Fruit fly (Drosophila melanogaster) whole organism, embryonic: ENCODE data around the gene aqz.
A peak's percentile ranks its signal among the peaks of the same experiment; 100 is the strongest.

Experiments
- Ada2b ChIP-seq: fragments of 200-800 bp; sonication (Bioruptor generic); IDR thresholded peaks from 2 replicates; pipeline ENCODE4 v1.3.6; 2022; ENCODE audit warnings: missing biosample characterization, missing genetic modification characterization
- B-H1 ChIP-seq: fragments of 200-800 bp; sonication (Bioruptor generic); IDR thresholded peaks from 3 replicates; pipeline ENCODE4 v1.3.6; 2022; ENCODE audit warnings: missing biosample characterization, missing genetic modification characterization
- CG10543 ChIP-seq: fragments of 200-800 bp; sonication (Bioruptor generic); optimal IDR thresholded peaks from 3 replicates; lab custom pipeline; 2017; ENCODE audit warnings: missing biosample characterization, mild to moderate bottlenecking, missing genetic modification characterization, moderate library complexity
- CG11504 ChIP-seq: fragments of 200-800 bp; sonication (Bioruptor generic); optimal IDR thresholded peaks from 3 replicates; lab custom pipeline; 2019; ENCODE audit warnings: missing biosample characterization, mild to moderate bottlenecking, missing genetic modification characterization, moderate library complexity
- CG13894 ChIP-seq: fragments of 200-800 bp; sonication (Bioruptor generic); optimal IDR thresholded peaks from 3 replicates; lab custom pipeline; 2018; ENCODE audit warnings: missing biosample characterization, mild to moderate bottlenecking, missing genetic modification characterization, moderate library complexity
- CG15514 ChIP-seq: fragments of 200-800 bp; sonication (Bioruptor generic); optimal IDR thresholded peaks from 3 replicates; lab custom pipeline; 2017; ENCODE audit warnings: missing biosample characterization, missing genetic modification characterization, mild to moderate bottlenecking, moderate library complexity, missing genetic modification reagents
- CG2199 ChIP-seq: fragments of 200-800 bp; sonication (Bioruptor generic); IDR thresholded peaks from 3 replicates; pipeline ENCODE4 v1.3.6; 2022; ENCODE audit warnings: missing biosample characterization, missing genetic modification characterization
- CG2678 ChIP-seq: fragments of 200-800 bp; sonication (Bioruptor generic); optimal IDR thresholded peaks from 3 replicates; lab custom pipeline; 2019; ENCODE audit warnings: missing biosample characterization, mild to moderate bottlenecking, missing genetic modification characterization, moderate library complexity
- CG30403 ChIP-seq: fragments of 200-800 bp; sonication (Bioruptor generic); optimal IDR thresholded peaks from 3 replicates; lab custom pipeline; 2016; ENCODE audit warnings: missing biosample characterization, missing genetic modification characterization
- CG33557 ChIP-seq: fragments of 200-800 bp; sonication (Bioruptor generic); optimal IDR thresholded peaks from 2 replicates; lab custom pipeline; 2019; ENCODE audit warnings: missing biosample characterization, mild to moderate bottlenecking, missing genetic modification characterization, moderate library complexity
- CG34376 ChIP-seq: fragments of 200-800 bp; sonication (Bioruptor generic); optimal IDR thresholded peaks from 2 replicates; lab custom pipeline; 2018; ENCODE audit warnings: missing biosample characterization, mild to moderate bottlenecking, missing genetic modification characterization
- CG4282 ChIP-seq: fragments of 200-800 bp; sonication (Bioruptor generic); optimal IDR thresholded peaks from 2 replicates; lab custom pipeline; 2016; ENCODE audit warnings: missing biosample characterization, missing genetic modification characterization
- CG5180 ChIP-seq: fragments of 200-800 bp; sonication (Bioruptor generic); optimal IDR thresholded peaks from 3 replicates; lab custom pipeline; 2017; ENCODE audit warnings: missing biosample characterization, missing genetic modification characterization, mild to moderate bottlenecking, moderate library complexity, missing genetic modification reagents
- CG5245 ChIP-seq: fragments of 200-800 bp; sonication (Bioruptor generic); optimal IDR thresholded peaks from 3 replicates; lab custom pipeline; 2016; ENCODE audit warnings: missing biosample characterization, missing genetic modification characterization
- CG6813 ChIP-seq: fragments of 200-800 bp; sonication (Bioruptor generic); optimal IDR thresholded peaks from 2 replicates; lab custom pipeline; 2017; ENCODE audit warnings: missing biosample characterization, missing genetic modification characterization, mild to moderate bottlenecking, moderate library complexity, missing genetic modification reagents
- CG7987 ChIP-seq: fragments of 200-800 bp; sonication (Bioruptor generic); optimal IDR thresholded peaks from 2 replicates; lab custom pipeline; 2018; ENCODE audit warnings: missing biosample characterization, mild to moderate bottlenecking, missing genetic modification characterization, moderate library complexity
- Dek ChIP-seq: fragments of 200-800 bp; sonication (Bioruptor generic); optimal IDR thresholded peaks from 3 replicates; lab custom pipeline; 2019; ENCODE audit warnings: missing biosample characterization, mild to moderate bottlenecking, missing genetic modification characterization, moderate library complexity
- Dp ChIP-seq: fragments of 200-800 bp; sonication (Bioruptor generic); optimal IDR thresholded peaks from 2 replicates; lab custom pipeline; 2018; ENCODE audit warnings: missing biosample characterization, mild to moderate bottlenecking, missing genetic modification characterization, moderate library complexity
- Fer2 ChIP-seq: fragments of 200-800 bp; sonication (Bioruptor generic); optimal IDR thresholded peaks from 2 replicates; lab custom pipeline; 2018; ENCODE audit warnings: missing biosample characterization, mild to moderate bottlenecking, missing genetic modification characterization, moderate library complexity
- Med ChIP-seq: fragments of 200-800 bp; sonication (Bioruptor generic); peaks from one replicate; lab custom pipeline; 2016; ENCODE audit warnings: missing biosample characterization, missing genetic modification characterization, mild to moderate bottlenecking, inconsistent platforms, moderate library complexity
- Mes4 ChIP-seq: fragments of 200-800 bp; sonication (Bioruptor generic); optimal IDR thresholded peaks from 2 replicates; lab custom pipeline; 2016; ENCODE audit warnings: missing biosample characterization, missing genetic modification characterization
- PHDP ChIP-seq: fragments of 200-800 bp; sonication (Bioruptor generic); optimal IDR thresholded peaks from 3 replicates; lab custom pipeline; 2018; ENCODE audit warnings: missing biosample characterization, mild to moderate bottlenecking, missing genetic modification characterization, moderate library complexity
- Ravus ChIP-seq: fragments of 200-800 bp; sonication (Bioruptor generic); IDR thresholded peaks from 2 replicates; pipeline ENCODE4 v1.3.6; 2022; ENCODE audit warnings: missing biosample characterization, missing genetic modification characterization
- Rx ChIP-seq: fragments of 200-800 bp; sonication (Bioruptor generic); IDR thresholded peaks from 2 replicates; pipeline ENCODE4 v1.3.6; 2022; ENCODE audit warnings: missing biosample characterization, missing genetic modification characterization
- Side ChIP-seq: fragments of 200-800 bp; sonication (Bioruptor generic); optimal IDR thresholded peaks from 2 replicates; lab custom pipeline; 2016; ENCODE audit warnings: missing biosample characterization, missing genetic modification characterization
- Sox102F ChIP-seq: fragments of 200-800 bp; sonication (Bioruptor generic); optimal IDR thresholded peaks from 2 replicates; lab custom pipeline; 2018; ENCODE audit warnings: missing biosample characterization, mild to moderate bottlenecking, missing genetic modification characterization, moderate library complexity
- Usf ChIP-seq: fragments of 200-800 bp; sonication (Bioruptor generic); optimal IDR thresholded peaks from 2 replicates; lab custom pipeline; 2017; ENCODE audit warnings: missing genotype, missing biosample characterization, missing genetic modification characterization
- Xrp1 ChIP-seq: fragments of 200-800 bp; sonication (Bioruptor generic); IDR thresholded peaks from 2 replicates; pipeline ENCODE4 v1.3.6; 2022; ENCODE audit warnings: missing biosample characterization, missing genetic modification characterization
- ac ChIP-seq: fragments of 200-800 bp; sonication (Bioruptor generic); optimal IDR thresholded peaks from 3 replicates; lab custom pipeline; 2017; ENCODE audit warnings: missing biosample characterization, mild to moderate bottlenecking, missing genetic modification characterization
- ap ChIP-seq: fragments of 200-800 bp; sonication (Bioruptor generic); IDR thresholded peaks from 2 replicates; pipeline ENCODE4 v1.3.6; 2022; ENCODE audit warnings: missing biosample characterization, missing genetic modification characterization
- bcd ChIP-seq: fragments of 200-800 bp; sonication (Bioruptor generic); optimal IDR thresholded peaks from 2 replicates; lab custom pipeline; 2017; ENCODE audit warnings: missing biosample characterization, mild to moderate bottlenecking, missing genetic modification characterization
- bowl ChIP-seq: fragments of 200-800 bp; sonication (Bioruptor generic); IDR thresholded peaks from 2 replicates; pipeline ENCODE4 v1.3.6; 2022; ENCODE audit warnings: missing biosample characterization, missing genetic modification characterization
- caup ChIP-seq: fragments of 200-800 bp; sonication (Bioruptor generic); optimal IDR thresholded peaks from 3 replicates; lab custom pipeline; 2017; ENCODE audit warnings: missing biosample characterization, mild to moderate bottlenecking, missing genetic modification characterization, moderate library complexity; ENCODE audit not compliant: severe bottlenecking
- chn ChIP-seq: fragments of 200-800 bp; sonication (Bioruptor generic); optimal IDR thresholded peaks from 2 replicates; lab custom pipeline; 2016; ENCODE audit warnings: missing biosample characterization, missing genetic modification characterization
- dm ChIP-seq: fragments of 200-800 bp; sonication (Bioruptor generic); optimal IDR thresholded peaks from 3 replicates; lab custom pipeline; 2016; ENCODE audit warnings: missing biosample characterization, missing genetic modification characterization
- eve ChIP-seq, 2 experiments: fragments of >200 bp; optimal IDR thresholded peaks; 2 replicates each; lab custom pipeline; 2017; ENCODE audit warnings: missing biosample characterization in 2 of 2, missing genetic modification characterization in 2 of 2
- gro ChIP-seq: fragments of 200-800 bp; sonication (Bioruptor generic); optimal IDR thresholded peaks from 2 replicates; lab custom pipeline; 2016; ENCODE audit warnings: missing biosample characterization, missing genetic modification characterization
- hth ChIP-seq: fragments of >200 bp; optimal IDR thresholded peaks from 2 replicates; lab custom pipeline; 2017; ENCODE audit warnings: inconsistent platforms
- insv ChIP-seq, 2 experiments: fragments of 200-800 bp; sonication (Bioruptor generic); optimal IDR thresholded peaks; 3 replicates each; lab custom pipeline; 2016 to 2018; ENCODE audit warnings: missing biosample characterization in 2 of 2, missing genetic modification characterization in 2 of 2
- pnt ChIP-seq: fragments of 200-800 bp; sonication (Bioruptor generic); optimal IDR thresholded peaks from 3 replicates; lab custom pipeline; 2016; ENCODE audit warnings: missing biosample characterization, missing genetic modification characterization
- prd ChIP-seq, 3 experiments: fragments of >200 bp in 2 of 3; fragments of 200-800 bp in 1 of 3; sonication (Bioruptor generic) in 1 of 3; optimal IDR thresholded peaks in 2 of 3; IDR thresholded peaks in 1 of 3; 2 replicates in 2 of 3; 3 replicates in 1 of 3; pipeline versions ENCODE4 v1.3.6 to Lab custom; 2017 to 2022; ENCODE audit warnings: missing biosample characterization in 1 of 3, missing genetic modification characterization in 1 of 3
- pzg ChIP-seq: fragments of 200-800 bp; sonication (Bioruptor generic); optimal IDR thresholded peaks from 3 replicates; lab custom pipeline; 2018; ENCODE audit warnings: missing biosample characterization, mild to moderate bottlenecking, missing genetic modification characterization, moderate library complexity
- row ChIP-seq: fragments of 200-800 bp; sonication (Bioruptor generic); IDR thresholded peaks from 3 replicates; pipeline ENCODE4 v1.3.6; 2022; ENCODE audit warnings: missing biosample characterization, missing genetic modification characterization
- sim ChIP-seq: fragments of 200-800 bp; sonication (Bioruptor generic); IDR thresholded peaks from 2 replicates; pipeline ENCODE4 v1.3.6; 2022; ENCODE audit warnings: missing biosample characterization, missing genetic modification characterization
- sug ChIP-seq: fragments of 200-800 bp; optimal IDR thresholded peaks from 2 replicates; lab custom pipeline; 2019; ENCODE audit warnings: missing biosample characterization, mild to moderate bottlenecking, missing genetic modification characterization, moderate library complexity
- twi ChIP-seq: fragments of 200-800 bp; optimal IDR thresholded peaks from 2 replicates; lab custom pipeline; 2019; ENCODE audit warnings: missing biosample characterization, mild to moderate bottlenecking, missing genetic modification characterization, moderate library complexity
- usp ChIP-seq: fragments of >200 bp; optimal IDR thresholded peaks from 2 replicates; lab custom pipeline; 2017; ENCODE audit warnings: missing biosample characterization, missing genetic modification characterization

Gene aqz

dm6 chr3R:8814029-8814647 lies 6.3 kb downstream of the aqz start (continued):
- no peak for TF ChIP-seq Sox102F (GFP tag; lab: Kevin White, UChicago)
- TF ChIP-seq caup (GFP tag; lab: Kevin White, UChicago), result peak; percentile 12
- no peak for TF ChIP-seq Dek (tag; lab: Kevin White, UChicago)
- no peak for TF ChIP-seq Ada2b (GFP tag; lab: Robert Waterston, UW)
- no peak for TF ChIP-seq CG5245
- TF ChIP-seq usp (GFP tag; lab: Kevin White, UChicago), result no peak
- TF ChIP-seq chn (GFP tag; lab: Kevin White, UChicago), result no peak
- no peak for TF ChIP-seq dm (GFP tag; lab: Kevin White, UChicago)
- peak; percentile 30 for TF ChIP-seq CG7987 (GFP tag; lab: Kevin White, UChicago)
- TF ChIP-seq bcd, result no peak
- TF ChIP-seq Usf (GFP tag; lab: Kevin White, UChicago), result no peak

dm6 chr3R:8813164-8813629 lies 7.3 kb downstream of the aqz start, which contains the start of gene CG9837:
CG9837 (minus strand) TSS chr3R:8813579.
- TF ChIP-seq B-H1 (GFP tag; lab: Robert Waterston, UW) (0 out of 3 replicates have a peak, but pooled peaks have one; percentile 3), CG4282 (no peak), bowl (GFP tag; lab: Robert Waterston, UW) (no peak), CG13894 (peak; percentile 46), sim (GFP tag; lab: Robert Waterston, UW) (no peak), CG30403 (no peak), Dp (no peak), CG15514 (GFP tag; lab: Kevin White, UChicago) (peak; percentile 3), caup (GFP tag; lab: Kevin White, UChicago) (no peak), Ravus (GFP tag; lab: Robert Waterston, UW) (no peak), insv (GFP tag; optimal IDR thresholded peaks at IDR 0.05; lab: Kevin White, UChicago) (no peak), pnt (GFP tag; lab: Kevin White, UChicago) (no peak), Med (GFP tag; lab: Kevin White, UChicago) (peak; percentile 34), gro (GFP tag; lab: Kevin White, UChicago) (peak; percentile 9), CG10543 (peak; percentile 8), chn (GFP tag; lab: Kevin White, UChicago) (no peak), CG2678 (peak; percentile 55), CG34376 (GFP tag; lab: Kevin White, UChicago) (peak; percentile 30), ac (no peak), Fer2 (tag; lab: Kevin White, UChicago) (peak; percentile 18), hth (no peak), prd (optimal IDR thresholded peaks at IDR 0.05; lab: Kevin White, UChicago) (no peak), prd (GFP tag; IDR thresholded peaks at IDR 0.05; lab: Robert Waterston, UW) (no peak), twi (tag; lab: Kevin White, UChicago) (peak; percentile 15), Side (GFP tag; lab: Kevin White, UChicago) (peak; percentile 8), ap (GFP tag; lab: Robert Waterston, UW) (no peak), Mes4 (GFP tag; lab: Kevin White, UChicago) (no peak), sug (tag; lab: Kevin White, UChicago) (peak; percentile 8)
- TF ChIP-seq, all 482 proteins: peak for 12

DNA sequence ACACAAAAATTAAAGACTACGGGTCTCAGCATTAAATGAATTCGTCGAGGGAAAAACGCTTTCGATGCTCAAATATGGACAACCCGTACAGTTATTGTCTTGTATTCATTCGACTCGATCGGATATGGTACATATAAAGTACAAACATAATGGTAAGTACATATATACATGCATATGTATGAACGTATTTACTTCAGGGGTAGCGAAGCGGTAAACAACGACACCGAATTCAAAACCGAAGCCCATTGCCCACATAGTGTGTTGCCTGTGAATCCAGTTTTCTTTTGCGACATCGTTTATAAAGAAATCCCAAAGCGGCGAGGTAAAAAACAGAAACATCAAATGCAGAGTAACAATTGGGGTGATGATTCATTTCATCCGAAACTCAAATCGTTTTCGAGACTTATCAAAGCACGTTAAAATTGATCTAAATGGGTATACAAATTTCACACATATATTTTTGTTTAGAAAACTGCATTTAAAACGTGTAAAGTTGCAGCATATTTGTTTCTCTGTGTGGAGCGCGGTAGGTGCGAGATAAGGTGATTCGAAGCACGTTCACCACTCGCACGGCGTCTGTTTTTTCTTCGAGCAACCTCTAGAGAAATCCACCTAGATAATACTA lies 8.0 kb downstream of the aqz start:
- no peak for TF ChIP-seq CG33557 (GFP tag; lab: Kevin White, UChicago)
- peak; percentile 77 for TF ChIP-seq Xrp1 (GFP tag; lab: Robert Waterston, UW)
- peak in 1 of 2 experiments; percentile 83 for TF ChIP-seq eve (GFP tag; optimal IDR thresholded peaks at IDR 0.05; lab: Kevin White, UChicago)
- no peak for TF ChIP-seq CG5180 (GFP tag; lab: Kevin White, UChicago)
- no peak; the same call in 1 of the 2 replicates for TF ChIP-seq Rx (GFP tag; lab: Robert Waterston, UW)
- TF ChIP-seq PHDP, result no peak
- TF ChIP-seq row (GFP tag; lab: Robert Waterston, UW), result peak; percentile 76
- TF ChIP-seq CG6813 (GFP tag; lab: Kevin White, UChicago), result peak; percentile 34
- no peak for TF ChIP-seq pzg (GFP tag; lab: Kevin White, UChicago)
- TF ChIP-seq CG2199, result peak; percentile 85
- peak; percentile 44 for TF ChIP-seq CG11504 (tag; lab: Kevin White, UChicago)
